Fruit fly (Drosophila melanogaster): ENCODE measurements around the gene Graf.

Graf gene

DNA sequence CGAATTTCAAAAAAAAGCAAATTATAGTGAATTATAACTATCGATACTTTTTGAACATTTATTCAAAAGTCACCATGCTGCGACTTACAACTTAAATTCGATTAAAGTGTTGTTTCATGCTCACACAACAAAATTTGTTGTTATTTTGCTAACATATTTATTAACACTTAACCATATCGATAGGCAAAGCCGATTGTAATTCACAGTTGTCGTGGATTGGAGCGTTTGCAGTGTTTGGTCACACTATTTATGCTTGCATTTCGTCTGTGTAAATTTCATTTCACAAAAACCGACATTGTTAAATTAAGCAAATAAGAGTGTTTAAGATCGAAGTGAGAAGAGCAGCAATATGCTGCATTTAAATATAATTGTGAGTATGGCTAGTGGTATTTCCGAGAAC is 48.1 kb downstream of the Graf start, which contains the start of gene HUWE1 (continued):
- TF ChIP-seq pzg (GFP tag; optimal IDR thresholded peaks at IDR 0.05) (peak; percentile 92), CG1024 (GFP tag; IDR thresholded peaks at IDR 0.05) (no peak), Dll (GFP tag; IDR thresholded peaks at IDR 0.05; ENCODE audit: partially characterized antibody) (peak; percentile 83), cad (GFP tag; optimal IDR thresholded peaks at IDR 0.05) (no peak), Atf-2 (GFP tag; optimal IDR thresholded peaks at IDR 0.05) (no peak), CG1647 (GFP tag; optimal IDR thresholded peaks at IDR 0.05) (peak; percentile 12), CG6854 (GFP tag; optimal IDR thresholded peaks at IDR 0.05) (no peak), CG6689 (GFP tag; IDR thresholded peaks at IDR 0.05) (no peak), CG34422 (GFP tag; IDR thresholded peaks at IDR 0.05) (no peak), HLH3B (GFP tag; IDR thresholded peaks at IDR 0.05) (no peak), Asciz (GFP tag; optimal IDR thresholded peaks at IDR 0.05) (no peak), CG4282 (GFP tag; optimal IDR thresholded peaks at IDR 0.05) (no peak), tio (GFP tag; optimal IDR thresholded peaks at IDR 0.05) (no peak), tll (GFP tag; optimal IDR thresholded peaks at IDR 0.05) (peak in 1 of 2 experiments; percentile 9), fu2 (GFP tag; optimal IDR thresholded peaks at IDR 0.05) (no peak), hkb (optimal IDR thresholded peaks at IDR 0.05) (no peak), hkb (GFP tag; IDR thresholded peaks at IDR 0.05) (no peak), Chrac-16 (GFP tag; optimal IDR thresholded peaks at IDR 0.05) (no peak), maf-S (GFP tag; optimal IDR thresholded peaks at IDR 0.05) (no peak), schlank (tag; optimal IDR thresholded peaks at IDR 0.05) (no peak), sima (GFP tag; optimal IDR thresholded peaks at IDR 0.05) (no peak), B-H2 (GFP tag; optimal IDR thresholded peaks at IDR 0.05) (no peak), CG6683 (GFP tag; optimal IDR thresholded peaks at IDR 0.05) (no peak), Gug (GFP tag; IDR thresholded peaks at IDR 0.05) (no peak), sim (GFP tag; IDR thresholded peaks at IDR 0.05) (no peak), CG6791 (GFP tag; IDR thresholded peaks at IDR 0.05; ENCODE audit: partially characterized antibody) (peak; percentile 76), lbe (GFP tag; optimal IDR thresholded peaks at IDR 0.05) (no peak), CG4854 (GFP tag; optimal IDR thresholded peaks at IDR 0.05) (no peak), luna (GFP tag; optimal IDR thresholded peaks at IDR 0.05) (no peak), grau (tag; optimal IDR thresholded peaks at IDR 0.05) (peak; percentile 19), insv (GFP tag; optimal IDR thresholded peaks at IDR 0.05) (no peak), ind (GFP tag; optimal IDR thresholded peaks at IDR 0.05) (no peak), CG12942 (GFP tag; optimal IDR thresholded peaks at IDR 0.05) (no peak), CG4707 (GFP tag; optimal IDR thresholded peaks at IDR 0.05) (no peak), so (GFP tag; IDR thresholded peaks at IDR 0.05) (no peak), CG1233 (GFP tag; optimal IDR thresholded peaks at IDR 0.05) (no peak), CG10959 (GFP tag; IDR thresholded peaks at IDR 0.05) (no peak), Drgx (GFP tag; IDR thresholded peaks at IDR 0.05) (no peak), Elba2 (GFP tag; optimal IDR thresholded peaks at IDR 0.05) (no peak), CG11504 (tag; optimal IDR thresholded peaks at IDR 0.05) (no peak), CG16815 (GFP tag; optimal IDR thresholded peaks at IDR 0.05) (no peak), hb (GFP tag; IDR thresholded peaks at IDR 0.05; ENCODE audit: partially characterized antibody) (peak; percentile 67; the same call in 2 of the 3 replicates), CG4730 (GFP tag; IDR thresholded peaks at IDR 0.05) (no peak), CG4360 (GFP tag; IDR thresholded peaks at IDR 0.05) (peak; percentile 45; the same call in 1 of the 2 replicates), HLH4C (GFP tag; IDR thresholded peaks at IDR 0.05; ENCODE audit: partially characterized antibody) (peak; percentile 71), Bteb2 (GFP tag; optimal IDR thresholded peaks at IDR 0.05) (no peak), slp2 (GFP tag; optimal IDR thresholded peaks at IDR 0.05) (no peak), Abd-B (GFP tag; optimal IDR thresholded peaks at IDR 0.05) (peak; percentile 34), CG2129 (GFP tag; IDR thresholded peaks at IDR 0.05; ENCODE audit: partially characterized antibody) (peak; percentile 53; the same call in 1 of the 2 replicates), yki (optimal IDR thresholded peaks at IDR 0.05) (no peak), crp (GFP tag; optimal IDR thresholded peaks at IDR 0.05) (peak in 1 of 2 experiments; percentile 29), E2f2 (GFP tag; IDR thresholded peaks at IDR 0.05) (peak; percentile 72)
